Worm (Caenorhabditis elegans) whole organism, L4/young adult: Measurements from ENCODE around the gene dhcr-24.

ENCODE experiments used
- dao-5 ChIP-seq: sonication (generic microtip); optimal IDR thresholded peaks from 2 replicates; lab custom pipeline; 2016; ENCODE audit warnings: missing genotype, missing genetic modification characterization, moderate library complexity, missing compliant biosample characterization
- him-1 ChIP-seq: sonication (generic microtip); optimal IDR thresholded peaks from 2 replicates; lab custom pipeline; 2016; ENCODE audit warnings: missing genotype, missing genetic modification reagents, missing genetic modification characterization, missing compliant biosample characterization

ce11 chrX:2552210-2552674 lies 11.7 kb downstream of the dhcr-24 start, which contains the start of gene aat-3:
- TF ChIP-seq him-1, result no peak
- no peak for TF ChIP-seq dao-5 (tag; lab: Kevin White, UChicago)
